Worm (Caenorhabditis elegans) whole organism, L2 larva: Measurements from ENCODE around the gene Y55F3AR.2.

ENCODE experiments used
- C34F6.9 ChIP-seq: fragments of 150-350 bp; optimal IDR thresholded peaks from 2 replicates; lab custom pipeline; 2014; ENCODE audit warnings: missing biosample characterization, missing genetic modification characterization
- R02D3.7 ChIP-seq: fragments of 150-350 bp; optimal IDR thresholded peaks from 2 replicates; lab custom pipeline; 2014; ENCODE audit warnings: missing biosample characterization, missing genetic modification characterization
- Y55F3AM.14 ChIP-seq: fragments of 200-800 bp; sonication (Bioruptor generic); optimal IDR thresholded peaks from 2 replicates; lab custom pipeline; 2018; ENCODE audit warnings: mild to moderate bottlenecking, missing genetic modification characterization, missing compliant biosample characterization
- alr-1 ChIP-seq: fragments of 150-350 bp; optimal IDR thresholded peaks from 2 replicates; lab custom pipeline; 2014; ENCODE audit warnings: missing biosample characterization, missing genetic modification characterization
- aly-2 ChIP-seq: fragments of 150-350 bp; optimal IDR thresholded peaks from 2 replicates; lab custom pipeline; 2014; ENCODE audit warnings: missing biosample characterization, missing genetic modification characterization
- ama-1 ChIP-seq: fragments of 150-350 bp; optimal IDR thresholded peaks from 2 replicates; lab custom pipeline; 2018; ENCODE audit warnings: inconsistent platforms
- ceh-16 ChIP-seq: fragments of 150-350 bp; optimal IDR thresholded peaks from 2 replicates; lab custom pipeline; 2014; ENCODE audit warnings: missing biosample characterization, missing genetic modification characterization
- ceh-82 ChIP-seq: fragments of 150-350 bp; optimal IDR thresholded peaks from 2 replicates; lab custom pipeline; 2014; ENCODE audit warnings: missing biosample characterization, missing genetic modification characterization
- dmd-4 ChIP-seq: sonication (generic microtip); optimal IDR thresholded peaks from 2 replicates; lab custom pipeline; 2017; ENCODE audit warnings: missing biosample characterization, missing genetic modification characterization
- egl-27 ChIP-seq: sonication (generic microtip); optimal IDR thresholded peaks from 3 replicates; lab custom pipeline; 2017; ENCODE audit warnings: missing biosample characterization, missing genetic modification reagents, missing genetic modification characterization
- elt-1 ChIP-seq: fragments of 150-350 bp; optimal IDR thresholded peaks from 2 replicates; lab custom pipeline; 2014; ENCODE audit warnings: missing biosample characterization, missing genetic modification characterization
- elt-3 ChIP-seq: sonication (generic microtip); optimal IDR thresholded peaks from 2 replicates; lab custom pipeline; 2017; ENCODE audit warnings: missing biosample characterization, missing genetic modification characterization
- fos-1 ChIP-seq: fragments of 150-350 bp; optimal IDR thresholded peaks from 2 replicates; lab custom pipeline; 2014; ENCODE audit warnings: missing biosample characterization, missing genetic modification characterization
- lin-11 ChIP-seq: fragments of 150-350 bp; sonication (generic microtip); optimal IDR thresholded peaks from 2 replicates; lab custom pipeline; 2014; ENCODE audit warnings: missing biosample characterization, missing genetic modification characterization, inconsistent platforms, mixed read lengths
- lin-13 ChIP-seq: fragments of 150-350 bp; optimal IDR thresholded peaks from 2 replicates; lab custom pipeline; 2014; ENCODE audit warnings: missing biosample characterization, missing genetic modification reagents, missing genetic modification characterization
- mdl-1 ChIP-seq, 2 experiments: fragments of 150-350 bp in 1 of 2; sonication (generic microtip) in 1 of 2; optimal IDR thresholded peaks; 2 replicates each; lab custom pipeline; 2017; ENCODE audit warnings: missing biosample characterization in 2 of 2, missing genetic modification characterization in 2 of 2
- nhr-10 ChIP-seq: sonication (generic microtip); optimal IDR thresholded peaks from 2 replicates; lab custom pipeline; 2017; ENCODE audit warnings: missing biosample characterization, missing genetic modification characterization
- nhr-11 ChIP-seq: fragments of 150-350 bp; optimal IDR thresholded peaks from 2 replicates; lab custom pipeline; 2014; ENCODE audit warnings: missing biosample characterization, missing genetic modification characterization
- nhr-12 ChIP-seq: fragments of 150-350 bp; optimal IDR thresholded peaks from 2 replicates; lab custom pipeline; 2014; ENCODE audit warnings: missing biosample characterization, missing genetic modification characterization
- nhr-129 ChIP-seq: fragments of 150-350 bp; optimal IDR thresholded peaks from 2 replicates; lab custom pipeline; 2014; ENCODE audit warnings: missing biosample characterization, missing genetic modification characterization
- nhr-21 ChIP-seq: fragments of 150-350 bp; optimal IDR thresholded peaks from 2 replicates; lab custom pipeline; 2014; ENCODE audit warnings: missing biosample characterization, missing genetic modification characterization
- nhr-23 ChIP-seq: fragments of 150-350 bp; optimal IDR thresholded peaks from 2 replicates; lab custom pipeline; 2014; ENCODE audit warnings: missing biosample characterization, missing genetic modification reagents, missing genetic modification characterization
- nhr-237 ChIP-seq: fragments of 150-350 bp; optimal IDR thresholded peaks from 2 replicates; lab custom pipeline; 2014; ENCODE audit warnings: missing biosample characterization, missing genetic modification characterization
- nhr-25 ChIP-seq: fragments of 150-350 bp; sonication (generic microtip); optimal IDR thresholded peaks from 3 replicates; lab custom pipeline; 2014; ENCODE audit warnings: missing biosample characterization, missing genetic modification characterization
- nhr-77 ChIP-seq: fragments of 150-350 bp; optimal IDR thresholded peaks from 2 replicates; lab custom pipeline; 2014; ENCODE audit warnings: missing biosample characterization, missing genetic modification characterization
- skn-1 ChIP-seq: sonication (generic microtip); optimal IDR thresholded peaks from 2 replicates; lab custom pipeline; 2017; ENCODE audit warnings: missing biosample characterization, missing genetic modification characterization
- sma-3 ChIP-seq: sonication (generic microtip); optimal IDR thresholded peaks from 2 replicates; lab custom pipeline; 2016; ENCODE audit warnings: missing genetic modification reagents, missing genetic modification characterization, missing compliant biosample characterization
- sma-9 ChIP-seq, 2 experiments: fragments of 150-350 bp in 1 of 2; sonication (generic microtip) in 1 of 2; optimal IDR thresholded peaks; 2 replicates each; lab custom pipeline; 2014 to 2016; ENCODE audit warnings: missing genetic modification characterization in 2 of 2, mild to moderate bottlenecking in 1 of 2, missing biosample characterization in 1 of 2, missing compliant biosample characterization in 1 of 2, missing genetic modification reagents in 1 of 2, moderate library complexity in 1 of 2
- snpc-4 ChIP-seq: fragments of 150-350 bp; optimal IDR thresholded peaks from 2 replicates; lab custom pipeline; 2014; ENCODE audit warnings: missing biosample characterization, missing genetic modification characterization
- unc-39 ChIP-seq: fragments of 150-350 bp; optimal IDR thresholded peaks from 2 replicates; lab custom pipeline; 2014; ENCODE audit warnings: missing biosample characterization, missing genetic modification characterization
- unc-62 ChIP-seq: fragments of 150-350 bp; optimal IDR thresholded peaks from 2 replicates; lab custom pipeline; 2014; ENCODE audit warnings: missing biosample characterization, missing genetic modification reagents, missing genetic modification characterization
- zag-1 ChIP-seq: fragments of 150-350 bp; optimal IDR thresholded peaks from 2 replicates; lab custom pipeline; 2014; ENCODE audit warnings: missing biosample characterization, missing genetic modification characterization
- ztf-1 ChIP-seq: fragments of 200-800 bp; sonication (Bioruptor generic); conservative IDR thresholded peaks from 2 replicates; pipeline ENCODE4 v1.3.6; 2022; ENCODE audit warnings: missing genetic modification characterization, missing compliant biosample characterization
- ztf-11 ChIP-seq: sonication (generic microtip); optimal IDR thresholded peaks from 2 replicates; lab custom pipeline; 2017; ENCODE audit warnings: missing biosample characterization, missing genetic modification characterization
- ztf-4 ChIP-seq: fragments of 150-350 bp; optimal IDR thresholded peaks from 2 replicates; lab custom pipeline; 2014; ENCODE audit warnings: missing biosample characterization, missing genetic modification characterization

The Y55F3AR.2 gene

ce11 chrIV:1113638-1114037, 19.3 kb downstream of the Y55F3AR.2 start, which contains the start of gene srx-14:
TSS of gene srx-14 (minus strand) at chrIV:1113738.
- TF ChIP-seq lin-13 (GFP tag; lab: Kevin White, UChicago) = no peak
- no peak for TF ChIP-seq unc-39 (tag; lab: Kevin White, UChicago)
- no peak for TF ChIP-seq aly-2 (tag; lab: Kevin White, UChicago)
- TF ChIP-seq nhr-23 (tag; lab: Kevin White, UChicago) = no peak
- no peak for TF ChIP-seq elt-1 (tag; lab: Kevin White, UChicago)
- no peak for TF ChIP-seq C34F6.9
- TF ChIP-seq ztf-4 = no peak
- no peak for TF ChIP-seq nhr-11
- no peak for TF ChIP-seq nhr-21 (tag; lab: Kevin White, UChicago)
- no peak for TF ChIP-seq nhr-237 (tag; lab: Kevin White, UChicago)
- TF ChIP-seq Y55F3AM.14 (GFP tag; lab: Kevin White, UChicago) = no peak
- TF ChIP-seq zag-1 (tag; lab: Kevin White, UChicago) = no peak
- no peak for TF ChIP-seq mdl-1 (tag; optimal IDR thresholded peaks at IDR 0.05; lab: Kevin White, UChicago)
- TF ChIP-seq dmd-4 (tag; lab: Kevin White, UChicago) = no peak
- no peak for TF ChIP-seq skn-1 (tag; lab: Kevin White, UChicago)
- no peak for TF ChIP-seq R02D3.7 (tag; lab: Kevin White, UChicago)
- no peak for TF ChIP-seq elt-3 (tag; lab: Kevin White, UChicago)
- no peak for TF ChIP-seq fos-1 (tag; lab: Kevin White, UChicago)
- no peak for TF ChIP-seq ztf-1 (GFP tag; lab: Robert Waterston, UW)
- TF ChIP-seq nhr-12 (tag; lab: Kevin White, UChicago) = no peak

ce11 chrIV:1118566-1118965, 24.2 kb downstream of the Y55F3AR.2 start, which contains the start of gene srx-13:
TSS of gene srx-13 (minus strand) at chrIV:1118666.
- TF ChIP-seq ztf-11 (tag; lab: Kevin White, UChicago) (no peak), lin-11 (tag; lab: Kevin White, UChicago) (no peak)

ce11 chrIV:1120865-1121264, 26.5 kb downstream of the Y55F3AR.2 start:
- TF ChIP-seq Y55F3AM.14 (GFP tag; lab: Kevin White, UChicago) (no peak), mdl-1 (tag; optimal IDR thresholded peaks at IDR 0.05; lab: Kevin White, UChicago) (no peak), nhr-12 (tag; lab: Kevin White, UChicago) (no peak)

ce11 chrIV:1121511-1121910, 27.2 kb downstream of the Y55F3AR.2 start:
- TF ChIP-seq nhr-10 (no peak), nhr-129 (tag; lab: Kevin White, UChicago) (no peak), snpc-4 (no peak), alr-1 (tag; lab: Kevin White, UChicago) (no peak), nhr-25 (tag; lab: Kevin White, UChicago) (no peak), unc-62 (GFP tag; lab: Kevin White, UChicago) (no peak), elt-1 (tag; lab: Kevin White, UChicago) (no peak), ceh-82 (tag; lab: Kevin White, UChicago) (no peak), mdl-1 (tag; optimal IDR thresholded peaks at IDR 0.05; lab: Kevin White, UChicago) (no peak), sma-3 (GFP tag; lab: Kevin White, UChicago) (no peak), ceh-16 (tag; lab: Kevin White, UChicago) (no peak), ztf-1 (GFP tag; lab: Robert Waterston, UW) (no peak)

ce11 chrIV:1123357-1123756, 29.0 kb downstream of the Y55F3AR.2 start:
- TF ChIP-seq aly-2 (tag; lab: Kevin White, UChicago) (no peak), skn-1 (tag; lab: Kevin White, UChicago) (no peak), egl-27 (tag; lab: Kevin White, UChicago) (no peak), nhr-10 (no peak), sma-9 (GFP tag; optimal IDR thresholded peaks at IDR 0.05; lab: Kevin White, UChicago) (no peak), sma-9 (tag; optimal IDR thresholded peaks at IDR 0.05; lab: Kevin White, UChicago) (no peak), lin-11 (tag; lab: Kevin White, UChicago) (no peak), ama-1 (lab: Kevin White, UChicago) (no peak), ztf-4 (no peak), nhr-77 (tag; lab: Kevin White, UChicago) (no peak), nhr-11 (no peak)
